Fruit fly (Drosophila melanogaster) whole organism: ENCODE results near the gene Myo31DF.

ENCODE experiments used
- CG8478 ChIP-seq: fragments of >200 bp; optimal IDR thresholded peaks from 2 replicates; lab custom pipeline; 2018; ENCODE audit warnings: inconsistent platforms
- Dll ChIP-seq: fragments of >200 bp; optimal IDR thresholded peaks from 2 replicates; lab custom pipeline; 2017
- EcR ChIP-seq, 2 experiments: fragments of >200 bp; optimal IDR thresholded peaks; 2 replicates each; lab custom pipeline; 2017; ENCODE audit warnings: missing biosample characterization in 2 of 2, missing genetic modification characterization in 2 of 2, missing genetic modification reagents in 2 of 2
- pan ChIP-seq: fragments of >200 bp; optimal IDR thresholded peaks from 2 replicates; lab custom pipeline; 2017
- psq ChIP-seq: fragments of >200 bp; optimal IDR thresholded peaks from 2 replicates; lab custom pipeline; 2017
- usp ChIP-seq: fragments of >200 bp; optimal IDR thresholded peaks from 2 replicates; lab custom pipeline; 2017; ENCODE audit warnings: missing biosample characterization, missing genetic modification characterization, mixed read lengths

Myo31DF gene

DNA sequence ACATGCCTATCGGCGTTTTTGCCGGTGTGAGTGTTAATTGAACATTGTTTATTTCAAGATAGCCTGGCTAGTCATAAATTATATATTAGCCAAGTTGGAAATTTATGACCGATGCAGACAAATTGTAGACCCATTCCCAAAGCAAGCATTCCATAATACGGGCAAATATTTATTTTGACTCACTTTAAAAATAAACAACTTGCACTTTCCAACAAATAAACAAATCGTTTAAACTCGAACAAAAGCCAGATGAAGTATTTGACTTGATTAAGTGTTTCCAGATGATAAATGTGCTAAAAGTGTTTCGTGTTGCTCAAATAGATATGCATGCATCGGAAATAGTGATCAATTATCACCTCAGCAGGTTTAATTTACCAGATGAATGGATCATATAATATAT lies 11.1 kb downstream of the Myo31DF start:
- no peak for TF ChIP-seq CG8478 (lab: Kevin White, UChicago)
- TF ChIP-seq Dll = no peak
- TF ChIP-seq usp = no peak
- TF ChIP-seq EcR (GFP tag; optimal IDR thresholded peaks at IDR 0.05; lab: Kevin White, UChicago) = no peak
- TF ChIP-seq psq (lab: Kevin White, UChicago) = no peak
- no peak for TF ChIP-seq pan (lab: Kevin White, UChicago)

DNA sequence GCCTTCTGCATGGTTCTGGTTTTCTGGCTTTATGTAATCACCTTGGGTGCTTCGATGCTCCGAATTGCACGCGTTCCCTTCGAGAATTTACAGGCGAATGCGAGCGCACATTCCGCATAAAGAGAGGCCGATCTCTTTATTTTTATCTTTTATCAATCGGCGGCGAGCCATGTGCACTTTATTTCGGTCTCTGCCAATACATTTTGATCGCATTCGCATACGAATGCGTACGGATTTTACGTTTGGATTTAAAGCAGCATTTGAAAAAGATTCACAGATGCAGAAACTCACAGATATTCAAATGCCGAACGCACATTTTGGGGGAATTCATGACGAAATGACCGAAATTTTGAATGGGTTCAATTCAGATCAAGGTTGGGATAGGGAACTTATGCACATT lies 15.2 kb downstream of the Myo31DF start, which contains the start of gene CG13144:
Gene CG13144 (minus strand): TSS at position 101 of the 400 bp plus-strand sequence.
- no peak for TF ChIP-seq EcR (GFP tag; optimal IDR thresholded peaks at IDR 0.05; lab: Kevin White, UChicago)
- no peak for TF ChIP-seq usp
- no peak for TF ChIP-seq psq (lab: Kevin White, UChicago)

DNA sequence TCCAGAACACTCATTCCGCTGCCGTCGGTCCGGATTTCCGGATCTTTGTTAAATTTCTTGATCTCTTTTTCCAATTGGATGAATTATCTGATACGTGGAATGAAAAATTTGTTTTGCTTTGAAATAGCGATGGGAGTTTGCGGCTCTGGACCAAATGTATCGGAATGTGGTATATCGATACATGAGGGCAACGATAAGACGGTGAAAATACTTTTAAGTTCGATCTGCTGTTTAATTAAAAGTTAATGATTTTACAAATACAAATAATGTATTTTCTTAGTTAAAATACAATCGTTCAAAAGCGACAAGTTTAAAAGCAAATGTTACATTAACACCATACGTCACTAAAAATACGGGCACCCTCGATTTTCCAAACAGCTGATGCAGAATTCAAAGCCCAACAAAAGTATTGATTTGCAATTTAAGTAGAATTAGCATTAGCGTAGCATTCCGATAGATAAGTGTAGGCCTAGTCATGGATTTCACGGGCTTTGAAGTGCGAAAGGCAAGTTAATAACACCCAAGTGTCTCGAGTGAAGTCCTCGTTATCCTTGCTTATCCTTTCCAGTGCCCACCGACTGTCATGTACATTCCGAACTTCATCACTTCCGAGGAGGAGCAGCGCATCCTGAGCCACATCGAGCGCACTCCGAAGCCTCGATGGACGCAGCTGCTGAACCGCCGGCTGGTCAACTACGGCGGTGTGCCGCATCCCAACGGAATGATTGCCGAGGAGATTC lies 17.9 kb downstream of the Myo31DF start, which contains the start of the genes Cog4 and CG6144:
Gene Cog4 (minus strand): TSS at position 139 of the 740 bp plus-strand sequence.
Gene CG6144 (plus strand): TSS at position 211 of the 740 bp plus-strand sequence.
- TF ChIP-seq Dll = no peak
- TF ChIP-seq pan (lab: Kevin White, UChicago) = no peak
- no peak for TF ChIP-seq psq (lab: Kevin White, UChicago)
- TF ChIP-seq EcR (GFP tag; optimal IDR thresholded peaks at IDR 0.05; lab: Kevin White, UChicago) = no peak
- TF ChIP-seq CG8478 (lab: Kevin White, UChicago) = no peak
- TF ChIP-seq usp = no peak

DNA sequence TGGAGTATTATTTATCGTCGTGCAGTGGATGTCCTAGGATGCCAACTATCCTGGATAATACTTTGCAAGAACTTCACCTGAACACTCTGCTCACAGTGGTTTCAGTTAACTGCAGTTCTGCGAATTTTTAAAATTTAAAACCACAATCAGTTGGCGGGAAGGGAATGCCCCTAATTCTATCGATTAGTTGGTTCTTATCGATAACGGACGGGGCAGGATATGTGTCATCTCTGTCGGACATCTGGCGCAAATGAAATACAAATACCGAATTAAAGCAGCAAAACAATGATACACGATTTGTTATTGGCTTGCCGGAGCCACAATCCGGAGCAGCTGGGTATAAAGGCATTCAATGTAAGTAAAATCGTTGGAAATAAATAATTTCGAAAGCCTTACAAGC lies 23.5 kb downstream of the Myo31DF start, which contains the start of gene Grip75:
Gene Grip75 (plus strand): TSS at position 223 of the 400 bp plus-strand sequence.
- TF ChIP-seq Dll (no peak), CG8478 (lab: Kevin White, UChicago) (no peak), psq (lab: Kevin White, UChicago) (no peak), pan (lab: Kevin White, UChicago) (no peak), usp (no peak), EcR (GFP tag; optimal IDR thresholded peaks at IDR 0.05; lab: Kevin White, UChicago) (no peak)

DNA sequence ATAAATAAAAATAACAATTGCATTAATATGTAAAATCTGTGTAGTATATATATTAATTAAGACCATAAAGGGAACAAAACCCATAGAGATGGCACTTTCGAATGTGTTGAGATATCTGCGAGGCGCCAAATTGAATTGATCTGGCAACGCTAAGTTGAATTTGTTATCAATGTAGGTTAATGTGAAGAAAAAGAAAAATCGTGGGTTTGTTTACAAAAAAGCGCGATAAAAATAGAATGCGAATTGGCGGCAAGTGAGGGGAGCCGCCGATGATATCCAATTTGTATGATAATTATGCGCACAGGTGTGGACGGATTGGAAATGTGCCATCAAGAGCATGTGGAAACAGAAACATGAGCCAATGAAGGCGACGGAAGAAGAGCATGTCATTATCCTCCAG lies 26.7 kb downstream of the Myo31DF start:
- no peak for TF ChIP-seq pan (lab: Kevin White, UChicago)
- TF ChIP-seq psq (lab: Kevin White, UChicago) = no peak
- no peak for TF ChIP-seq CG8478 (lab: Kevin White, UChicago)

DNA sequence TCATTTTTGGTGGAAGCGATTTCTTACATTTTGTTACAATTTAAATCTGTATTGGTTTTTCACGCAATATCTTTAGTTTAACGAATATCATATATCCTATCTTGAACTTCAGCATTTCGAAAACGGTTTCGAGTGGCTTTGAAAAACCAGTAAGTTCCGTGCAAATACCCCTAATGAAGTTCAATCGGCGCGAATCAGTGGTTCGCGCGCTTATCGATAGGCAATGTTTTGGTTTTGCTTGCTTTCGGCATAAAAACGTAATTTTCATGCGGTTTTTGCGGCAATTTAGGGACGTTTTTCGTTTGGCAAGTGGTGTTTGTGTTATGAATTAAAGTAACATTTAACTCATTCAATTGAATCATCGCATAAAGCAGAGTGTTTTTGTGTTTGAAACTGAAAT lies 29.7 kb downstream of the Myo31DF start, which contains the start of gene RluA-2:
Gene RluA-2 (plus strand): TSS at position 195 of the 400 bp plus-strand sequence.
- TF ChIP-seq psq (lab: Kevin White, UChicago) (no peak), pan (lab: Kevin White, UChicago) (no peak), EcR (GFP tag; optimal IDR thresholded peaks at IDR 0.05; lab: Kevin White, UChicago) (no peak), usp (no peak), CG8478 (lab: Kevin White, UChicago) (no peak), Dll (no peak)

DNA sequence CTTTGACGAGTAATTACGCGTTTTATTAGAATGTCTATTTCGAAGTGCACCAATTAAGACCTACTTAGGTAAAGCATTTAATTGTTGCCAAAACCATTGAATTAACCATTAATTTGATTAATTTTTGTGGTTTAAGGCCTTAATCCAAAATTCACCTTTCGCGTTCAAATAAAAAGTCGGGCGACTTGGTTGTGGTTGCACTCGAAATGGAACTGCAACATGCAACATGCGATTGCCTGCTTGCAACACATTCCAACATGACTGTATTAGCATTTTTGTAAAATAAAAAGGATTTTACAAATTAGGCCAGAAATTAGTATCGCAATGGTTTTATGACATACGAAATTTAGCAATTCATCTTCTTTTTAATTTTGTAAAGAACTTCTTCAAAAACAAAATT lies 31.8 kb downstream of the Myo31DF start:
- no peak for TF ChIP-seq pan (lab: Kevin White, UChicago)
- no peak for TF ChIP-seq psq (lab: Kevin White, UChicago)
- TF ChIP-seq EcR (GFP tag; optimal IDR thresholded peaks at IDR 0.05; lab: Kevin White, UChicago) = no peak
- no peak for TF ChIP-seq usp
- no peak for TF ChIP-seq Dll
- no peak for TF ChIP-seq CG8478 (lab: Kevin White, UChicago)

DNA sequence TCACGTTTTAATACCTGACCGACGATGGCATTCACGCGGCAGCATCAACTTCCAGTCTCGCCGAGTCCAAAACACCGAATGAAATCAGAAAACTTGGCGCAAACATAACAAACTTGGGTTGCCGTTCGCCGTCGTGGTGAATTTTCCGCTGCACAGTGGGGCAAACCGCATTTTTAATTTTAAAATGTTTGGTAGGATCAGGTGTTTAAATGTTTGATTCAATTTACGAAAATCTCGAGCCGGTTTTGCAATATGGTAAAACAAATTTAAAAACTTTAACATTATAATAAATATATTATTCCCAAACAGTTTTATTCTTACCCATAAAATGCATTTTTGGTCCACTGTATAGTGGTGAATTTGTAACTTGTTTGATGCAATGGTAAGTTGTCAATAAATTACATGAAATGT lies 32.3 kb downstream of the Myo31DF start, which contains the start of gene RluA-1:
Gene RluA-1 (minus strand): TSS at position 82 of the 411 bp plus-strand sequence.
- TF ChIP-seq usp (no peak), pan (lab: Kevin White, UChicago) (no peak), psq (lab: Kevin White, UChicago) (no peak), Dll (no peak), CG8478 (lab: Kevin White, UChicago) (no peak), EcR (GFP tag; optimal IDR thresholded peaks at IDR 0.05; lab: Kevin White, UChicago) (no peak)

DNA sequence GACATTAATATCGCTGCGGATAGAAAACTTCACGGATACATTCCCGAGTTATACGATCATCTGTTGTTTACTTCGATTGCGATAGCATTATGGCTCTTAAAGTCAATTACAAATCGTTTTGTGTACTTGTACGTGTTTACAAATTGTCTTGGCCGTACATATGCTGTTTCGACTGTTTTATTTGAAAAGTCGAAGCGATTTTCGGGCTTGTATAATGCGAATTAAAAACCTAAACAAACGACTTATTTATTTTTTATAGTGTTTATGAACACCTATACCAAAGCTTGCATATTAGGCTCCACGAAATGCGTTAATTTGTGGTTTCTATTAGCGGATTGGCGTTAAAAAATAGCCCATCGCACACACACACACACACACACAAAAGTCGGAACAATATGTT lies 34.3 kb downstream of the Myo31DF start:
- no peak for TF ChIP-seq CG8478 (lab: Kevin White, UChicago)
- TF ChIP-seq psq (lab: Kevin White, UChicago) = no peak
- no peak for TF ChIP-seq EcR (GFP tag; optimal IDR thresholded peaks at IDR 0.05; lab: Kevin White, UChicago)
- TF ChIP-seq Dll = no peak
- TF ChIP-seq usp = no peak
- no peak for TF ChIP-seq pan (lab: Kevin White, UChicago)

DNA sequence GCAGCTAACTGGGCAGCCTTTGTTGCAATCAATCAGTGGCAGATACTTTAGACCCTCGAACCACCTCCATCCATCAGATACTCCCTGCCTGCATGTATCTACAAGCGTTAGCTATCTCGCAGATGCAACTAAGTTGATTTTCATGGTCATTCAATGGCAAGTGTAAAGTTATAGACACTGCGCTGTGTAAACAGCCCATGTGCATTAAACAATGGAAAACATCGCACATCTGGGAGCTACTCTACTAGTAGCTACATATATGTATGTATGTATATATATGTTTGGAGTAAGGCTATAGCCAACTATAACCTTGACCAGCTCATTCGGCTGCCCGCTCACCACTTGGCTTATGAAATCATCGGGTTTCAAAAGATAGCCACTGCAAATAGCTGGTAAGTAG lies 36.4 kb downstream of the Myo31DF start:
- no peak for TF ChIP-seq CG8478 (lab: Kevin White, UChicago)
- no peak for TF ChIP-seq pan (lab: Kevin White, UChicago)
- no peak for TF ChIP-seq EcR (GFP tag; optimal IDR thresholded peaks at IDR 0.05; lab: Kevin White, UChicago)
- no peak for TF ChIP-seq usp
- no peak for TF ChIP-seq psq (lab: Kevin White, UChicago)
- TF ChIP-seq Dll = no peak

DNA sequence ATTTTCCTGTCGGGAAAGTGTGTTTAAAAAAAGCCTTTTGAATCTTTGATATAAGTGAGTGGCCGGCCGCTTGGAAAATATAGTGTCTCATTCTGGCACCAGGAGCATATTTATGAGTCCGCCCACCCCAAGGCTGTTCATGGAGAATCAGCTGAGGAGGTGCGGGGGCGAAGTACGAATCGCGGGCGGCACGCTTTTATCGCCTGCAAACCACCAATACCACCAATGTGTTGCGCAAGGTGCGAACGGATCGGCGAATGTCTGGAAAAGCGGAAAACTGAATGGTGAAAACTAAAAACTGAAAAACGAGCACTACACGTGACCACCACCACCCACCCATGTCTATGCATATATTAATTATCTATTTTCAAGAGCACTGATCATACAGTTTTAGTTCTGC lies 37.6 kb downstream of the Myo31DF start:
- TF ChIP-seq CG8478 (lab: Kevin White, UChicago) (no peak), pan (lab: Kevin White, UChicago) (no peak), Dll (no peak)

DNA sequence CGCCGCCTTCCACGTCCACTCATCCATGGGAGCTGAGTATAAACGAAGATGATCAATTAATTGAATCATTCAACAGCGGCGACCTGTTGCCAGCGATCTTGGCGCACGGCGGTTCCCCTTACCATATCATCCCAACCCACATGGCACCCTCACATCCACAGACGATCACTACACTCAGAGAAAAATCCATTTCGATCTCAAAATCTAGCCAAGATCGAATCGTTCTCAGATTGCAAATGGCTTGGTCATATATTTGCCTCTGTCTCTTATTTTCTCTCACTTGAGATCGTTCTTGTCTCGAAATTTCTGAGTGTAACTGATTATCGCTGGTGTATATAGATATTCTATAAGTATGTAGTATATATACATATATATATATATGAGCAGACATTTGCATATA lies 38.2 kb downstream of the Myo31DF start:
- no peak for TF ChIP-seq usp
- TF ChIP-seq EcR (GFP tag; optimal IDR thresholded peaks at IDR 0.05; lab: Kevin White, UChicago) = no peak
- no peak for TF ChIP-seq CG8478 (lab: Kevin White, UChicago)
- TF ChIP-seq pan (lab: Kevin White, UChicago) = no peak
- no peak for TF ChIP-seq Dll
- no peak for TF ChIP-seq psq (lab: Kevin White, UChicago)
